Fruit fly (Drosophila melanogaster): ENCODE data around the gene Dim1.
A peak's percentile ranks its signal among the peaks of the same experiment; 100 is the strongest.

Dim1 gene

dm6 chr2L:4403013-4403604, at the start of gene Dim1:
TSS of gene Dim1 (plus strand) at chr2L:4403251.
- TF ChIP-seq toe (GFP tag; optimal IDR thresholded peaks at IDR 0.05) (no peak), CG7045 (GFP tag; optimal IDR thresholded peaks at IDR 0.05) (no peak), CG12768 (GFP tag; optimal IDR thresholded peaks at IDR 0.05) (no peak), CG11617 (GFP tag; optimal IDR thresholded peaks at IDR 0.05) (peak; percentile 18), Hr96 (GFP tag; optimal IDR thresholded peaks at IDR 0.05) (peak; percentile 28), Clk (GFP tag; optimal IDR thresholded peaks at IDR 0.05) (no peak), CG33017 (tag; optimal IDR thresholded peaks at IDR 0.05) (peak; percentile 8), bab1 (GFP tag; optimal IDR thresholded peaks at IDR 0.05) (peak; percentile 70), CG14711 (tag; optimal IDR thresholded peaks at IDR 0.05) (no peak), CG5204 (GFP tag; optimal IDR thresholded peaks at IDR 0.05) (no peak), kay (GFP tag; ENCODE audit: borderline replicate concordance) (no peak), CG1620 (GFP tag; optimal IDR thresholded peaks at IDR 0.05) (no peak), ovo (GFP tag; optimal IDR thresholded peaks at IDR 0.05) (no peak), CG7101 (tag; optimal IDR thresholded peaks at IDR 0.05) (no peak)

dm6 chr2L:4355066-4355465, 48.0 kb upstream of the Dim1 start:
- no peak for TF ChIP-seq CG7101 (tag; optimal IDR thresholded peaks at IDR 0.05)
- peak; percentile 33 for TF ChIP-seq kay (GFP tag; ENCODE audit: borderline replicate concordance)
- TF ChIP-seq CG1620 (GFP tag; optimal IDR thresholded peaks at IDR 0.05), result no peak
- TF ChIP-seq CG5204 (GFP tag; optimal IDR thresholded peaks at IDR 0.05), result no peak
- no peak for TF ChIP-seq Clk (GFP tag; optimal IDR thresholded peaks at IDR 0.05)
- no peak for TF ChIP-seq ovo (GFP tag; optimal IDR thresholded peaks at IDR 0.05)
- no peak for TF ChIP-seq pad (GFP tag; optimal IDR thresholded peaks at IDR 0.05)

DNA sequence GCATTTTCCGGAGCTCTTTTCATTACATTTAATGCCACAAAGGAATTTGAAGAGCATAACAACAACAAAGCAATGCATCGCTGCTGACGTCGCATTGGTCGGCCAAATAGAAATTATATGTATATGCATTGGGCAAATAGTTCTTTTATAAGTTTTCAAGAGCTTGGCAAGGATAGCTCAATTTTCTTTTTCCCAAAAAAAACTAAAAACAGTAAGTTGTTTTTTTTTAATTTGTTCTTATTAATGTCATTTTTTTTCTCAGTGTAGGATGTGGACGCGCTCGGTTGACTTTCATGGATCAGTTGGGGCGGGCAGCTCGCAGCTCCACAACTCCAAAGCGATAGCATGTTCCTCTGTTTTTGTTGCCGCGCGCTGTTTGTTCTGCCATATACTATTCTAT, 43.9 kb upstream of the Dim1 start:
- TF ChIP-seq CG7101 (tag; optimal IDR thresholded peaks at IDR 0.05) (no peak), kay (GFP tag; ENCODE audit: borderline replicate concordance) (no peak), Clk (GFP tag; optimal IDR thresholded peaks at IDR 0.05) (no peak), Hr96 (GFP tag; optimal IDR thresholded peaks at IDR 0.05) (no peak), pad (GFP tag; optimal IDR thresholded peaks at IDR 0.05) (no peak), tj (GFP tag; optimal IDR thresholded peaks at IDR 0.05) (no peak)

DNA sequence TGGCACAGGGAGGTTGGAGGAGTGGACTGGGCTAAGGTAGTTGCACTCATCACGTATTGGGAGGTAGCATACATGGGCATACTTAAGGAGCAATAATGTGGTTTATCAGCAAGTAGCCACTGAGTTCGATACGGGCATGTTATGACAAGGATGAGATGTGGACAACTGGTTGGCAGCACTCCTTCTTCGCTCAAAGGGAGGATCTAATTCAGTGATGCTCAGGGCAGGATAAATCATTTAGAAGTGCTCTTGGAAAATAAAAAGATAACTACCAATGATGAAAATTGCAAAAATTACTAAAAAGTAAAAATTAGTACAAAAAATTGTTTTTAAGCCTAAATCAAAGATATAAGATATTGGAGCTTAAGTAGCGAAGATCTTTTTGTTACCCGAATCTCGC, 42.2 kb upstream of the Dim1 start:
- TF ChIP-seq cic (GFP tag; optimal IDR thresholded peaks at IDR 0.05), result no peak

DNA sequence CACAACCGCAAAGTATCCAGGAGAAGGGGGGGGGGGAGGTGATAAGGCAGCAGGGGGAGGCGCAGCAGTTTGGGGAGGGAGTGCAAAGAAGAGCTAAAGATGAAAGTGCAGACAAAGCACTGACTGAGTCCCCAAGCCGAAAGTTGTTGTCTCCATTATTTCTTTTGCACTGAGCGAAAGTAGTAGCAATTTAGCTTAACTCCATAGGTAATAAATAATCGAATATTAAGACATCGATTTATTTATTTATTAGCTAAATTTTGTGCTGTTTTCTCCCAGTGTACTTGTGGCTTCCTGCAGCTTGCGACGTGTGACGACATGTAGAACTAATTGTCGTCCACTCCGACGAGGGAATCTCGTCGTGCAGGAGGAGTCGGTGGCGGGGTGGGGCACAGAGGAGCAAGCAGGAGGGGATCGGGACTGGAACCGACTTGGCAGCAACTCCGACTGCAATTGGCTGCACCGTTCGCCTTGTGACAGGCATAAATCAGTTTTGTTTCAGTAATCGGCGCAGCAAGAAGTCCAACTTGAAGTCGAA, 41.5 kb upstream of the Dim1 start, which contains the start of gene Traf4:
Traf4 (plus strand) TSS at position 488 of the 538 bp plus-strand sequence.
- TF ChIP-seq ovo (GFP tag; optimal IDR thresholded peaks at IDR 0.05) (no peak), CG33017 (tag; optimal IDR thresholded peaks at IDR 0.05) (no peak), bab1 (GFP tag; optimal IDR thresholded peaks at IDR 0.05) (no peak), cic (GFP tag; optimal IDR thresholded peaks at IDR 0.05) (no peak)

DNA sequence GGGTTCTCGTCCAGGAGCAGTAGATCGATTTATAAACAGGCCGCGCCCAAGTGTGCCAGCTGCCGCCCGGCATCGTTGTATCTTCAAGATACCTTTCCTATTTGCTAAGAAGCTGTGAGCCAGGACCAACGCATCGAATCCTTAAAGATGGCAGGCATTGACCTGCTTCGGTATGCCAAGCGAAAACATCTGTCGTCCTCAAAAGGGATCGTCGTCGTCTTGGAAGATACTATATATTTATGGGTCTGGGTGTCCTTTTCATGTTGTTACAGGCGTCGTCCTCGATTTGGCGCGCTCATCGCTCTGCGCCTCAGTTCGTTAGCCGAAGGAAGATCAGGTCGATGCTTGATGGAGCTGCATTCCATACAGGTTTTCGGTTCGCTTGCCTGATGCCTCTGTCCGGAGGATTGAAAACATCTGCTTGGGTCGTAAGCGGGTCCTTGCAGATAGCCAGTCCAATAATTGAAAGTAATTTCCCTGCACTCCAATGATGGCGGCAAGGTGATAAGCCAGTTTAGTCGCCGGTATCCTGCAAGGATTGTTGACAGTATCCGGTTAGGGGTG, 39.3 kb upstream of the Dim1 start:
- no peak for TF ChIP-seq CG1620 (GFP tag; optimal IDR thresholded peaks at IDR 0.05)
- TF ChIP-seq CG5204 (GFP tag; optimal IDR thresholded peaks at IDR 0.05), result no peak
- no peak for TF ChIP-seq pad (GFP tag; optimal IDR thresholded peaks at IDR 0.05)
- no peak for TF ChIP-seq CG12768 (GFP tag; optimal IDR thresholded peaks at IDR 0.05)
- TF ChIP-seq CG11617 (GFP tag; optimal IDR thresholded peaks at IDR 0.05), result no peak

- no peak for TF ChIP-seq Crg-1 (GFP tag; optimal IDR thresholded peaks at IDR 0.05)
- TF ChIP-seq bab1 (GFP tag; optimal IDR thresholded peaks at IDR 0.05), result no peak
- TF ChIP-seq Mnt (GFP tag; optimal IDR thresholded peaks at IDR 0.05), result no peak
- TF ChIP-seq CG33017 (tag; optimal IDR thresholded peaks at IDR 0.05), result no peak
- no peak for TF ChIP-seq cic (GFP tag; optimal IDR thresholded peaks at IDR 0.05)
- TF ChIP-seq CG12768 (GFP tag; optimal IDR thresholded peaks at IDR 0.05), result no peak
- no peak for TF ChIP-seq Clk (GFP tag; optimal IDR thresholded peaks at IDR 0.05)
- no peak for TF ChIP-seq CG11617 (GFP tag; optimal IDR thresholded peaks at IDR 0.05)
- no peak for TF ChIP-seq CG5204 (GFP tag; optimal IDR thresholded peaks at IDR 0.05)
- TF ChIP-seq kay (GFP tag; ENCODE audit: borderline replicate concordance), result no peak
- no peak for TF ChIP-seq Hr96 (GFP tag; optimal IDR thresholded peaks at IDR 0.05)
- TF ChIP-seq toe (GFP tag; optimal IDR thresholded peaks at IDR 0.05), result no peak
- no peak for TF ChIP-seq CG7045 (GFP tag; optimal IDR thresholded peaks at IDR 0.05)
- no peak for TF ChIP-seq tj (GFP tag; optimal IDR thresholded peaks at IDR 0.05)
- no peak for TF ChIP-seq ovo (GFP tag; optimal IDR thresholded peaks at IDR 0.05)
- no peak for TF ChIP-seq cnc (optimal IDR thresholded peaks at IDR 0.05)
Measured at dm6 chr2L:4364914-4365313, 38.1 kb upstream of the Dim1 start.

Data from whole organism, adult.